Worm (Caenorhabditis elegans): Measurements from ENCODE around the gene pph-1.

The pph-1 gene

ce11 chrV:10721912-10722426 is 19.6 kb downstream of the pph-1 start:
- TF ChIP-seq elt-3 (tag; optimal IDR thresholded peaks at IDR 0.05) = peak in 1 of 6 experiments; percentile 12
- no peak for TF ChIP-seq nhr-19 (GFP tag; conservative IDR thresholded peaks at IDR 0.05)
- TF ChIP-seq hlh-17 (GFP tag; optimal IDR thresholded peaks at IDR 0.05; ENCODE audit: borderline replicate concordance) = no peak
- no peak for TF ChIP-seq jun-1 (tag; optimal IDR thresholded peaks at IDR 0.05)
- TF ChIP-seq zip-4 (GFP tag; optimal IDR thresholded peaks at IDR 0.05) = no peak
- peak; percentile 81 for TF ChIP-seq lin-14 (GFP tag; optimal IDR thresholded peaks at IDR 0.05)
- TF ChIP-seq dsc-1 (tag; optimal IDR thresholded peaks at IDR 0.05) = no peak
- TF ChIP-seq ceh-82 (tag; optimal IDR thresholded peaks at IDR 0.05) = peak in 1 of 3 experiments; percentile 3
- TF ChIP-seq egl-27 (tag; optimal IDR thresholded peaks at IDR 0.05) = no peak
- no peak for TF ChIP-seq efl-1 (optimal IDR thresholded peaks at IDR 0.05)
- no peak for TF ChIP-seq efl-1 (GFP tag; optimal IDR thresholded peaks at IDR 0.05 in 1 of 2)
- TF ChIP-seq pag-3 (tag; optimal IDR thresholded peaks at IDR 0.05; ENCODE audit: borderline replicate concordance, insufficient read depth) = peak; percentile 48
- peak in 1 of 2 experiments; percentile 19 for TF ChIP-seq mdl-1 (tag; optimal IDR thresholded peaks at IDR 0.05)
- TF ChIP-seq ceh-90 (tag; optimal IDR thresholded peaks at IDR 0.05) = no peak
- peak; percentile 99 for TF ChIP-seq blmp-1 (tag; optimal IDR thresholded peaks at IDR 0.05)
- no peak for TF ChIP-seq lin-13 (GFP tag; optimal IDR thresholded peaks at IDR 0.05)
- TF ChIP-seq efl-3 (GFP tag; optimal IDR thresholded peaks at IDR 0.05) = no peak
- no peak for TF ChIP-seq hpl-2 (GFP tag; optimal IDR thresholded peaks at IDR 0.05)
- TF ChIP-seq ztf-11 (tag; optimal IDR thresholded peaks at IDR 0.05) = no peak
- TF ChIP-seq nhr-28 (tag; optimal IDR thresholded peaks at IDR 0.05) = no peak
- TF ChIP-seq mep-1 (tag; optimal IDR thresholded peaks at IDR 0.05) = peak; percentile 39
- TF ChIP-seq mef-2 (tag; optimal IDR thresholded peaks at IDR 0.05) = no peak
- peak in 1 of 2 experiments; percentile 37 for TF ChIP-seq lsy-2 (tag; optimal IDR thresholded peaks at IDR 0.05)
- TF ChIP-seq rnt-1 (tag; optimal IDR thresholded peaks at IDR 0.05) = peak; percentile 51
- no peak for TF ChIP-seq grh-1 (GFP tag; IDR thresholded peaks at IDR 0.05)
- no peak for TF ChIP-seq xbp-1 (tag; optimal IDR thresholded peaks at IDR 0.05)
- TF ChIP-seq F16B12.6 (tag; optimal IDR thresholded peaks at IDR 0.05) = no peak
- TF ChIP-seq ceh-88 (GFP tag; IDR thresholded peaks at IDR 0.05) = no peak
- no peak for TF ChIP-seq nhr-71 (tag; optimal IDR thresholded peaks at IDR 0.05)
- no peak for TF ChIP-seq fkh-8 (tag; optimal IDR thresholded peaks at IDR 0.05)
- TF ChIP-seq snu-23 (GFP tag; optimal IDR thresholded peaks at IDR 0.05) = peak; percentile 20

ce11 chrV:10722595-10722994 is 20.2 kb downstream of the pph-1 start:
- TF ChIP-seq nhr-71 (tag; optimal IDR thresholded peaks at IDR 0.05) = peak; percentile 44
- no peak for TF ChIP-seq efl-1 (optimal IDR thresholded peaks at IDR 0.05)
- TF ChIP-seq efl-1 (GFP tag; optimal IDR thresholded peaks at IDR 0.05 in 1 of 2) = peak in 1 of 2 experiments; percentile 91
- TF ChIP-seq lin-15B (tag; optimal IDR thresholded peaks at IDR 0.05) = no peak
- TF ChIP-seq nhr-20 (tag; optimal IDR thresholded peaks at IDR 0.05) = peak; percentile 56
- TF ChIP-seq snu-23 (GFP tag; optimal IDR thresholded peaks at IDR 0.05) = peak; percentile 17
- no peak for TF ChIP-seq lin-13 (GFP tag; optimal IDR thresholded peaks at IDR 0.05)
- TF ChIP-seq nhr-77 (tag; optimal IDR thresholded peaks at IDR 0.05) = no peak
- TF ChIP-seq mef-2 (tag; optimal IDR thresholded peaks at IDR 0.05) = no peak
- TF ChIP-seq mdl-1 (tag; optimal IDR thresholded peaks at IDR 0.05) = peak in 1 of 2 experiments; percentile 62
- TF ChIP-seq unc-130 (tag; optimal IDR thresholded peaks at IDR 0.05) = peak; percentile 31
- no peak for TF ChIP-seq hpl-2 (GFP tag; optimal IDR thresholded peaks at IDR 0.05)
- TF ChIP-seq ceh-88 (GFP tag; IDR thresholded peaks at IDR 0.05) = no peak
- no peak for TF ChIP-seq isw-1 (GFP tag; IDR thresholded peaks at IDR 0.05)
- peak in 1 of 2 experiments; percentile 77 for TF ChIP-seq lin-35 (GFP tag; optimal IDR thresholded peaks at IDR 0.05)
- TF ChIP-seq nhr-85 (tag) = peak; percentile 86
- TF ChIP-seq ztf-4 (tag; optimal IDR thresholded peaks at IDR 0.05) = peak; percentile 43
- peak; percentile 13 for TF ChIP-seq tbx-2 (tag; optimal IDR thresholded peaks at IDR 0.05)
- TF ChIP-seq elt-3 (tag; optimal IDR thresholded peaks at IDR 0.05) = peak in 1 of 6 experiments; percentile 47
- TF ChIP-seq blmp-1 (tag; optimal IDR thresholded peaks at IDR 0.05) = peak; percentile 63
- TF ChIP-seq fos-1 (tag; optimal IDR thresholded peaks at IDR 0.05) = no peak
- TF ChIP-seq dpl-1 (GFP tag; optimal IDR thresholded peaks at IDR 0.05) = peak in 1 of 3 experiments; percentile 23

Measured in whole organism, L1 larva.